Fruit fly (Drosophila melanogaster): ENCODE data around the gene Trpml.
A peak's percentile ranks its signal among the peaks of the same experiment; 100 is the strongest.

Trpml gene

DNA sequence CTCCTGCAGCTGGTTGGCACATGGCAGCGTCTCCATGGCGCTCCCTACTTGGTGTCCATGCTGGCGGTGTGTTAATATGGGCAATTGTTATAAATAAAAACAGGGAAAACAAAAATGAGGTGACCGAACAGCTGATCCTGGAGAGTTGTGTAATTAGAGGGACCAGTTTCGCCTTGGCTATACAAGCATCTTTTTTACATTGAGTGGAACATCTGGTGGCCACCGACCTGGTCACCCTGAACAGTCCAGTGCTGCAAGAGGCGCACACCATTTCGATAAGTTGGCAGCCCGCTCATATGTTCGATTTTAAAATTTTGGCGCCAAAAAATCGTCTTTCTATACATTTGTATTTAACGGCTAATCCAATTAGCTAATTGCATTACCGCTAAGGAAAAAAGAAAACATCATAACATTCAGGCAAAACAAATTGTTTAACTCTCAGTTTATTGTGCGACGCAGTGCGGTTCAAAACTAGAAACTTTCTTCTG, 30.9 kb downstream of the Trpml start, which contains the start of the genes CG8765 and Gbeta76C (continued):
- TF ChIP-seq Opbp (GFP tag; IDR thresholded peaks at IDR 0.05; ENCODE audit: partially characterized antibody): peak; percentile 77; the same call in 2 of the 3 replicates
- peak; percentile 35 for TF ChIP-seq CG10543 (GFP tag; optimal IDR thresholded peaks at IDR 0.05)
- peak; percentile 35 for TF ChIP-seq p53 (GFP tag; optimal IDR thresholded peaks at IDR 0.05)
- no peak for TF ChIP-seq CG14014 (GFP tag; IDR thresholded peaks at IDR 0.05)
- no peak for TF ChIP-seq Tbp (GFP tag; optimal IDR thresholded peaks at IDR 0.05)
- no peak for TF ChIP-seq da (GFP tag; optimal IDR thresholded peaks at IDR 0.05)
- TF ChIP-seq bcd (GFP tag; optimal IDR thresholded peaks at IDR 0.05): peak; percentile 7
- TF ChIP-seq Fer1 (GFP tag; optimal IDR thresholded peaks at IDR 0.05): peak; percentile 59
- TF ChIP-seq tap (tag; optimal IDR thresholded peaks at IDR 0.05): no peak
- no peak for TF ChIP-seq CG10209 (GFP tag; optimal IDR thresholded peaks at IDR 0.05)
- no peak for TF ChIP-seq sim (GFP tag; IDR thresholded peaks at IDR 0.05)
- TF ChIP-seq Hand (GFP tag; optimal IDR thresholded peaks at IDR 0.05): no peak
- TF ChIP-seq so (GFP tag; IDR thresholded peaks at IDR 0.05): no peak
- TF ChIP-seq her (GFP tag; optimal IDR thresholded peaks at IDR 0.05): peak; percentile 65
- peak; percentile 60 for TF ChIP-seq vvl (GFP tag; IDR thresholded peaks at IDR 0.05)
- no peak for TF ChIP-seq CG4360 (GFP tag; IDR thresholded peaks at IDR 0.05)
- no peak for TF ChIP-seq mld (GFP tag; IDR thresholded peaks at IDR 0.05; ENCODE audit: partially characterized antibody)
- TF ChIP-seq HLH4C (GFP tag; IDR thresholded peaks at IDR 0.05; ENCODE audit: partially characterized antibody): no peak
- no peak for TF ChIP-seq D19A (tag; optimal IDR thresholded peaks at IDR 0.05)
- TF ChIP-seq CG4404 (GFP tag; IDR thresholded peaks at IDR 0.05): no peak; the same call in 1 of the 2 replicates
- TF ChIP-seq Dref (GFP tag; IDR thresholded peaks at IDR 0.05): peak; percentile 51
- TF ChIP-seq org-1 (GFP tag; optimal IDR thresholded peaks at IDR 0.05): no peak
- peak; percentile 60 for TF ChIP-seq amos (GFP tag; IDR thresholded peaks at IDR 0.05; ENCODE audit: partially characterized antibody)
- no peak for TF ChIP-seq Rx (GFP tag; IDR thresholded peaks at IDR 0.05)
- peak; percentile 62 for TF ChIP-seq Sin3A (optimal IDR thresholded peaks at IDR 0.05)
- no peak; the same call in 1 of the 2 replicates for TF ChIP-seq CG9215 (GFP tag; IDR thresholded peaks at IDR 0.05)
- no peak for TF ChIP-seq lov (optimal IDR thresholded peaks at IDR 0.05)
- no peak for TF ChIP-seq lov (GFP tag; IDR thresholded peaks at IDR 0.05)
- peak; percentile 99 for TF ChIP-seq gfzf (GFP tag; optimal IDR thresholded peaks at IDR 0.05)
- no peak for TF ChIP-seq sc (optimal IDR thresholded peaks at IDR 0.05)
- TF ChIP-seq sc (GFP tag; optimal IDR thresholded peaks at IDR 0.05): no peak
- TF ChIP-seq Optix (GFP tag; IDR thresholded peaks at IDR 0.05): no peak
- TF ChIP-seq peb (GFP tag; IDR thresholded peaks at IDR 0.05): no peak
- no peak for TF ChIP-seq CG11085 (GFP tag; IDR thresholded peaks at IDR 0.05)
- peak; percentile 74 for TF ChIP-seq NFAT (GFP tag; IDR thresholded peaks at IDR 0.05)
- peak; percentile 40 for TF ChIP-seq CG1647 (GFP tag; optimal IDR thresholded peaks at IDR 0.05)
- TF ChIP-seq Mes4 (GFP tag; optimal IDR thresholded peaks at IDR 0.05): peak; percentile 45
- no peak for TF ChIP-seq crc (GFP tag; optimal IDR thresholded peaks at IDR 0.05)
- TF ChIP-seq CG16779 (GFP tag; IDR thresholded peaks at IDR 0.05): no peak
- no peak for TF ChIP-seq Awh (GFP tag; IDR thresholded peaks at IDR 0.05)
- peak; percentile 63 for TF ChIP-seq CG13624 (GFP tag; optimal IDR thresholded peaks at IDR 0.05)
- no peak for TF ChIP-seq CG7271 (tag; optimal IDR thresholded peaks at IDR 0.05)
- TF ChIP-seq CrebB (tag; optimal IDR thresholded peaks at IDR 0.05): peak; percentile 14
- peak; percentile 14 for TF ChIP-seq bab2 (GFP tag; optimal IDR thresholded peaks at IDR 0.05)
- TF ChIP-seq Rfx (GFP tag; IDR thresholded peaks at IDR 0.05): peak; percentile 75
- TF ChIP-seq nom (GFP tag; optimal IDR thresholded peaks at IDR 0.05): no peak
- TF ChIP-seq Hr3 (GFP tag; optimal IDR thresholded peaks at IDR 0.05): peak; percentile 9
- TF ChIP-seq Sry-β (GFP tag; optimal IDR thresholded peaks at IDR 0.05): no peak
- TF ChIP-seq CG1233 (GFP tag; optimal IDR thresholded peaks at IDR 0.05): no peak
- no peak for TF ChIP-seq br (optimal IDR thresholded peaks at IDR 0.05)
- no peak for TF ChIP-seq CG15479 (GFP tag; optimal IDR thresholded peaks at IDR 0.05)
- peak; percentile 17 for TF ChIP-seq CG5245 (GFP tag; optimal IDR thresholded peaks at IDR 0.05)
- TF ChIP-seq Hmr (GFP tag; optimal IDR thresholded peaks at IDR 0.05): peak; percentile 74

Data from whole organism, embryonic.